Fruit fly (Drosophila melanogaster) whole organism, embryonic: ENCODE data around the gene nudE.

Experiments
- CG10267 ChIP-seq: fragments of 200-800 bp; sonication (Bioruptor generic); optimal IDR thresholded peaks from 2 replicates; lab custom pipeline; 2018; ENCODE audit warnings: missing biosample characterization, mild to moderate bottlenecking, missing genetic modification characterization, moderate library complexity
- CG10274 ChIP-seq: fragments of 200-800 bp; sonication (Bioruptor generic); optimal IDR thresholded peaks from 3 replicates; lab custom pipeline; 2017; ENCODE audit warnings: missing biosample characterization, mild to moderate bottlenecking, missing genetic modification characterization
- CG10366 ChIP-seq: fragments of 200-800 bp; sonication (Bioruptor generic); IDR thresholded peaks from 2 replicates; pipeline ENCODE4 v1.3.6; 2022; ENCODE audit warnings: missing biosample characterization, missing genetic modification characterization
- CG10959 ChIP-seq: fragments of 200-800 bp; sonication (Bioruptor generic); IDR thresholded peaks from 2 replicates; pipeline ENCODE4 v1.3.6; 2022; ENCODE audit warnings: missing biosample characterization, missing genetic modification characterization
- CG11093 ChIP-seq: fragments of 200-800 bp; sonication (Bioruptor generic); IDR thresholded peaks from 3 replicates; pipeline ENCODE4 v1.3.6; 2022; ENCODE audit warnings: missing biosample characterization, missing genetic modification characterization
- CG11398 ChIP-seq: fragments of 200-800 bp; sonication (Bioruptor generic); optimal IDR thresholded peaks from 2 replicates; lab custom pipeline; 2016; ENCODE audit warnings: missing biosample characterization, missing genetic modification characterization
- CG11560 ChIP-seq: fragments of 200-800 bp; sonication (Bioruptor generic); IDR thresholded peaks from 3 replicates; pipeline ENCODE4 v1.3.6; 2022; ENCODE audit warnings: missing biosample characterization, missing genetic modification characterization
- CG12769 ChIP-seq: fragments of 200-800 bp; sonication (Bioruptor generic); optimal IDR thresholded peaks from 2 replicates; lab custom pipeline; 2019; ENCODE audit warnings: missing biosample characterization, mild to moderate bottlenecking, missing genetic modification characterization, moderate library complexity
- CG1529 ChIP-seq: fragments of 200-800 bp; sonication (Bioruptor generic); optimal IDR thresholded peaks from 3 replicates; lab custom pipeline; 2018; ENCODE audit warnings: missing biosample characterization, missing genetic modification characterization
- CG15479 ChIP-seq: fragments of 200-800 bp; sonication (Bioruptor generic); optimal IDR thresholded peaks from 3 replicates; lab custom pipeline; 2019; ENCODE audit warnings: missing biosample characterization, mild to moderate bottlenecking, missing genetic modification characterization, moderate library complexity
- CG1603 ChIP-seq: fragments of 200-800 bp; sonication (Bioruptor generic); optimal IDR thresholded peaks from 2 replicates; lab custom pipeline; 2019; ENCODE audit warnings: missing biosample characterization, mild to moderate bottlenecking, missing genetic modification characterization, moderate library complexity
- CG16863 ChIP-seq: fragments of 200-800 bp; sonication (Bioruptor generic); optimal IDR thresholded peaks from 3 replicates; lab custom pipeline; 2016; ENCODE audit warnings: missing biosample characterization, missing genetic modification characterization
- CG17186 ChIP-seq: fragments of 200-800 bp; sonication (Bioruptor generic); optimal IDR thresholded peaks from 3 replicates; lab custom pipeline; 2017; ENCODE audit warnings: missing biosample characterization, missing genetic modification reagents, missing genetic modification characterization
- CG32532 ChIP-seq: fragments of 200-800 bp; sonication (Bioruptor generic); IDR thresholded peaks from 2 replicates; pipeline ENCODE4 v1.3.6; 2022; ENCODE audit warnings: missing biosample characterization, missing genetic modification characterization
- CG34376 ChIP-seq: fragments of 200-800 bp; sonication (Bioruptor generic); optimal IDR thresholded peaks from 2 replicates; lab custom pipeline; 2018; ENCODE audit warnings: missing biosample characterization, mild to moderate bottlenecking, missing genetic modification characterization
- CG42726 ChIP-seq: fragments of 200-800 bp; sonication (Bioruptor generic); IDR thresholded peaks from 2 replicates; pipeline ENCODE4 v1.3.6; 2022; ENCODE audit warnings: missing biosample characterization, missing genetic modification characterization; ENCODE audit not compliant: partially characterized antibody
- CG6689 ChIP-seq: fragments of 200-800 bp; sonication (Bioruptor generic); IDR thresholded peaks from 2 replicates; pipeline ENCODE4 v1.3.6; 2022; ENCODE audit warnings: missing biosample characterization, missing genetic modification characterization
- CG7271 ChIP-seq: fragments of 200-800 bp; sonication (Bioruptor generic); optimal IDR thresholded peaks from 2 replicates; lab custom pipeline; 2018; ENCODE audit warnings: missing biosample characterization, mild to moderate bottlenecking, missing genetic modification characterization, moderate library complexity
- CG7556 ChIP-seq: fragments of 200-800 bp; sonication (Bioruptor generic); optimal IDR thresholded peaks from 2 replicates; lab custom pipeline; 2017; ENCODE audit warnings: missing biosample characterization, mild to moderate bottlenecking, missing genetic modification characterization
- CG8089 ChIP-seq: fragments of 200-800 bp; sonication (Bioruptor generic); optimal IDR thresholded peaks from 3 replicates; lab custom pipeline; 2016; ENCODE audit warnings: missing biosample characterization, missing genetic modification characterization
- CG9609 ChIP-seq: fragments of 200-800 bp; sonication (Bioruptor generic); optimal IDR thresholded peaks from 3 replicates; lab custom pipeline; 2016; ENCODE audit warnings: missing biosample characterization, missing genetic modification characterization
- CG9932 ChIP-seq: fragments of 200-800 bp; sonication (Bioruptor generic); IDR thresholded peaks from 2 replicates; pipeline ENCODE4 v1.3.6; 2022; ENCODE audit warnings: missing biosample characterization, missing genetic modification characterization
- Chrac-16 ChIP-seq: fragments of 200-800 bp; sonication (Bioruptor generic); optimal IDR thresholded peaks from 3 replicates; lab custom pipeline; 2016; ENCODE audit warnings: missing biosample characterization, missing genetic modification characterization
- CkIIα-i1 ChIP-seq: fragments of 200-800 bp; sonication (Bioruptor generic); IDR thresholded peaks from 2 replicates; pipeline ENCODE4 v1.3.6; 2022; ENCODE audit warnings: missing biosample characterization, missing genetic modification characterization
- D ChIP-seq, 2 experiments: fragments of 200-800 bp in 1 of 2; fragments of >200 bp in 1 of 2; sonication (Bioruptor generic) in 1 of 2; optimal IDR thresholded peaks; 2 replicates in 1 of 2; 3 replicates in 1 of 2; lab custom pipeline; 2017; ENCODE audit warnings: mild to moderate bottlenecking in 1 of 2, missing biosample characterization in 1 of 2, missing genetic modification characterization in 1 of 2, missing genetic modification reagents in 1 of 2
- Doc2 ChIP-seq: fragments of 200-800 bp; sonication (Bioruptor generic); IDR thresholded peaks from 2 replicates; pipeline ENCODE4 v1.3.6; 2022; ENCODE audit warnings: missing biosample characterization, missing genetic modification characterization
- Fer2 ChIP-seq: fragments of 200-800 bp; sonication (Bioruptor generic); optimal IDR thresholded peaks from 2 replicates; lab custom pipeline; 2018; ENCODE audit warnings: missing biosample characterization, mild to moderate bottlenecking, missing genetic modification characterization, moderate library complexity
- H2.0 ChIP-seq: fragments of 200-800 bp; sonication (Bioruptor generic); IDR thresholded peaks from 2 replicates; pipeline ENCODE4 v1.3.6; 2022; ENCODE audit warnings: missing biosample characterization, missing genetic modification characterization
- HLH54F ChIP-seq: fragments of 200-800 bp; sonication (Bioruptor generic); optimal IDR thresholded peaks from 3 replicates; lab custom pipeline; 2016; ENCODE audit warnings: missing biosample characterization, missing genetic modification characterization
- Hand ChIP-seq: fragments of 200-800 bp; sonication (Bioruptor generic); optimal IDR thresholded peaks from 2 replicates; lab custom pipeline; 2017; ENCODE audit warnings: mild to moderate bottlenecking, missing biosample characterization, missing genetic modification reagents, missing genetic modification characterization
- Hmr ChIP-seq: fragments of 200-800 bp; sonication (Bioruptor generic); optimal IDR thresholded peaks from 3 replicates; lab custom pipeline; 2017; ENCODE audit warnings: mild to moderate bottlenecking, missing biosample characterization, missing genetic modification reagents, missing genetic modification characterization
- Lhr ChIP-seq: fragments of 200-800 bp; sonication (Bioruptor generic); optimal IDR thresholded peaks from 3 replicates; lab custom pipeline; 2017; ENCODE audit warnings: mild to moderate bottlenecking, missing biosample characterization, missing genetic modification reagents, missing genetic modification characterization
- Oaz ChIP-seq: fragments of 200-800 bp; sonication (Bioruptor generic); IDR thresholded peaks from 2 replicates; pipeline ENCODE4 v1.3.6; 2022; ENCODE audit warnings: missing biosample characterization, missing genetic modification characterization
- amos ChIP-seq: fragments of 200-800 bp; sonication (Bioruptor generic); IDR thresholded peaks from 2 replicates; pipeline ENCODE4 v1.3.6; 2022; ENCODE audit warnings: missing biosample characterization, missing genetic modification characterization; ENCODE audit not compliant: partially characterized antibody
- bowl ChIP-seq: fragments of 200-800 bp; sonication (Bioruptor generic); IDR thresholded peaks from 2 replicates; pipeline ENCODE4 v1.3.6; 2022; ENCODE audit warnings: missing biosample characterization, missing genetic modification characterization
- crc ChIP-seq: fragments of 200-800 bp; sonication (Bioruptor generic); optimal IDR thresholded peaks from 2 replicates; lab custom pipeline; 2016; ENCODE audit warnings: missing biosample characterization, missing genetic modification characterization
- grn ChIP-seq: fragments of 200-800 bp; sonication (Bioruptor generic); optimal IDR thresholded peaks from 3 replicates; lab custom pipeline; 2017; ENCODE audit warnings: missing biosample characterization, missing genetic modification characterization
- kah ChIP-seq: fragments of 200-800 bp; sonication (Bioruptor generic); optimal IDR thresholded peaks from 2 replicates; lab custom pipeline; 2018; ENCODE audit warnings: missing biosample characterization, mild to moderate bottlenecking, missing genetic modification characterization
- lola ChIP-seq, 3 experiments: fragments of >200 bp in 2 of 3; fragments of 200-800 bp in 1 of 3; sonication (Bioruptor generic) in 1 of 3; optimal IDR thresholded peaks; 2 replicates each; lab custom pipeline; 2017 to 2019; ENCODE audit warnings: missing biosample characterization in 3 of 3, missing genetic modification characterization in 3 of 3, mild to moderate bottlenecking in 1 of 3, moderate library complexity in 1 of 3
- luna ChIP-seq: fragments of 200-800 bp; sonication (Bioruptor generic); optimal IDR thresholded peaks from 2 replicates; lab custom pipeline; 2016; ENCODE audit warnings: missing biosample characterization, missing genetic modification characterization
- mam ChIP-seq: fragments of 200-800 bp; sonication (Bioruptor generic); optimal IDR thresholded peaks from 3 replicates; lab custom pipeline; 2016; ENCODE audit warnings: missing biosample characterization, missing genetic modification characterization
- scrt ChIP-seq: fragments of 200-800 bp; sonication (Bioruptor generic); optimal IDR thresholded peaks from 2 replicates; lab custom pipeline; 2018; ENCODE audit warnings: missing biosample characterization, mild to moderate bottlenecking, missing genetic modification characterization, moderate library complexity
- slp2 ChIP-seq: fragments of 200-800 bp; sonication (Bioruptor generic); optimal IDR thresholded peaks from 2 replicates; lab custom pipeline; 2016; ENCODE audit warnings: missing biosample characterization, missing genetic modification characterization
- sqz ChIP-seq: fragments of 200-800 bp; sonication (Bioruptor generic); optimal IDR thresholded peaks from 3 replicates; lab custom pipeline; 2018; ENCODE audit warnings: missing biosample characterization, mild to moderate bottlenecking, missing genetic modification characterization
- tin ChIP-seq: fragments of 200-800 bp; sonication (Bioruptor generic); optimal IDR thresholded peaks from 3 replicates; lab custom pipeline; 2016; ENCODE audit warnings: missing biosample characterization, missing genetic modification characterization
- twi ChIP-seq: fragments of 200-800 bp; optimal IDR thresholded peaks from 2 replicates; lab custom pipeline; 2019; ENCODE audit warnings: missing biosample characterization, mild to moderate bottlenecking, missing genetic modification characterization, moderate library complexity
- z ChIP-seq: fragments of 200-800 bp; sonication (Bioruptor generic); IDR thresholded peaks from 3 replicates; pipeline ENCODE4 v1.3.6; 2022; ENCODE audit warnings: missing biosample characterization, missing genetic modification characterization
- zf30C ChIP-seq: fragments of 200-800 bp; sonication (Bioruptor generic); optimal IDR thresholded peaks from 3 replicates; lab custom pipeline; 2018; ENCODE audit warnings: missing biosample characterization, mild to moderate bottlenecking, missing genetic modification characterization

nudE gene

DNA sequence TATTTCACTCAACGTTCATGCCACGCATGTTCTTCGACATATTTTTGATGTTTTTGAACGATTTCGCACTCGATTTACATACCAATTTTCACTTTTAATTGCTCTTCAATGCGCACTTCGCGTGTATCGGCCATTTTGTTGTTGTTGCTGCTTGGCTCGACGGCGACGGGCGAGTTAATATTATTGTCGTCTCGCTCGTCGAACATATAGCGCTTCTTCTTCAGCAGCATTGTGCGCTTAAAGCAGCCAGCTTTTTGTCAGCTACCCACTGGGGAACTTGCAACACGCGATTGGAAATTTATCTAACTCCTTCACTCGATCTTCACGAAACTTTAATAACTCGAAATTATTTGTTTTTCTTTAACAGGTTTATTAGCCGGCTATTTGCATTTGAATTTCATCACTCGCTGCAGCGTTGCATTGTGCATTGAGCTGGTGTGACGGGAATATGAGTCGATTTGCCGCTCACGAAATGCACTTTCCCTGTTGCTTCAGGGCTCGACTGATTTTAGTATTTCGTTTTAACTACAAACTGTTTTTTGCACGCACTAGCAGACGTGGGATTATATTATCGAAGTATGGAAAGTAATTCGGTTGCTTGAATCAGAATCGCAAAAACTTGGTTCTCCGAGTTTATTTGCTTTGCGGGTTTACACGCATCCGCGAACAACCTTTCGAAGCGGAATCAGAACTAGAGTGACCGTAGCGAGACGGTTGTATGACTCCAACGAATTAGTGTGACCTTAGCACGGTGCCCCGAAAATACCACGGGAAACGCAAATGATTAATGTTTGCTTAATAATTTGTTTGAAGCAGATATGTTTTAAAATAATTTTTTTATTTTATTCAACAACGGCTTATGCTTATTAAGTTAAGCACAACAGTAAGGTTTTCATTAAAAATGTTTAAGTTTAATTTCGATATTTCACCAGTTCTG, 44.2 kb upstream of the nudE start, which contains the start of gene RasGAP1 (continued):
- TF ChIP-seq z (0 out of 3 replicates have a peak, but pooled peaks have one; percentile 36), HLH54F (GFP tag; lab: Kevin White, UChicago) (peak; percentile 4), lola (GFP tag; optimal IDR thresholded peaks at IDR 0.05; lab: Kevin White, UChicago) (no peak), CG6689 (GFP tag; lab: Robert Waterston, UW) (0 out of 2 replicates have a peak, but pooled peaks have one; percentile 5), amos (GFP tag; lab: Robert Waterston, UW) (peak; percentile 46), mam (GFP tag; lab: Kevin White, UChicago) (no peak), D (optimal IDR thresholded peaks at IDR 0.05; lab: Kevin White, UChicago) (peak; percentile 12), D (GFP tag; optimal IDR thresholded peaks at IDR 0.05; lab: Kevin White, UChicago) (no peak), CG11560 (tag; lab: Robert Waterston, UW) (peak; percentile 95), CG9609 (GFP tag; lab: Kevin White, UChicago) (no peak), grn (GFP tag; lab: Kevin White, UChicago) (no peak), crc (GFP tag; lab: Kevin White, UChicago) (peak; percentile 7), scrt (GFP tag; lab: Kevin White, UChicago) (peak; percentile 87), tin (GFP tag; lab: Kevin White, UChicago) (no peak), Hmr (GFP tag; lab: Kevin White, UChicago) (peak; percentile 9), H2.0 (GFP tag; lab: Robert Waterston, UW) (no peak), Lhr (no peak), CG17186 (GFP tag; lab: Kevin White, UChicago) (peak; percentile 1), CG12769 (tag; lab: Kevin White, UChicago) (peak; percentile 27), CG34376 (no peak), luna (no peak), Oaz (GFP tag; lab: Robert Waterston, UW) (no peak), Fer2 (tag; lab: Kevin White, UChicago) (no peak), CG16863 (GFP tag; lab: Kevin White, UChicago) (no peak), CG7556 (GFP tag; lab: Kevin White, UChicago) (no peak), CG8089 (GFP tag; lab: Kevin White, UChicago) (no peak), Doc2 (no peak), Hand (GFP tag; lab: Kevin White, UChicago) (no peak), CG42726 (GFP tag; lab: Robert Waterston, UW) (peak; percentile 30), zf30C (GFP tag; lab: Kevin White, UChicago) (no peak), CG10274 (GFP tag; lab: Kevin White, UChicago) (no peak), CG10366 (GFP tag; lab: Robert Waterston, UW) (no peak), CG7271 (tag; lab: Kevin White, UChicago) (no peak), CG1603 (tag; lab: Kevin White, UChicago) (peak; percentile 47), CG11398 (no peak), sqz (GFP tag; lab: Kevin White, UChicago) (peak; percentile 24), CG1529 (no peak), CG32532 (GFP tag; lab: Robert Waterston, UW) (no peak), kah (GFP tag; lab: Kevin White, UChicago) (no peak), bowl (GFP tag; lab: Robert Waterston, UW) (no peak), CG11093 (no peak), CG10959 (GFP tag; lab: Robert Waterston, UW) (no peak), CG10267 (no peak), CG9932 (GFP tag; lab: Robert Waterston, UW) (peak; percentile 22; the same call in 1 of the 2 replicates), Chrac-16 (GFP tag; lab: Kevin White, UChicago) (no peak), slp2 (GFP tag; lab: Kevin White, UChicago) (no peak), CkIIα-i1 (GFP tag; lab: Robert Waterston, UW) (no peak), twi (no peak), CG15479 (GFP tag; lab: Kevin White, UChicago) (peak; percentile 32)
